Comparison of ENCODE assay signal across 6 fruit fly cellular contexts in genomic region chrX:8588607-8589171, dm6.
TF ChIP-seq lines count a peak whose summit lies in the region.

CG12081 (plus strand) TSS chrX:8588811.

- TF ChIP-seq CTCF in S2 (optimal IDR thresholded peaks at IDR 0.05; lab: Kevin White, UChicago) = peak; percentile 22 to 26
- TF ChIP-seq CTCF in whole organism, embryonic (GFP tag; optimal IDR thresholded peaks at IDR 0.05; lab: Kevin White, UChicago) = peak; percentile 3

TF ChIP-seq in whole organism, adult, 20 proteins besides CTCF, POLR2A, EP300 and RAD21:
- TF ChIP-seq CG7101 (tag; optimal IDR thresholded peaks at IDR 0.05; lab: Kevin White, UChicago) (peak; percentile 11), CG5204 (GFP tag; optimal IDR thresholded peaks at IDR 0.05; lab: Kevin White, UChicago) (no peak), pad (GFP tag; optimal IDR thresholded peaks at IDR 0.05; lab: Kevin White, UChicago) (no peak), CG11617 (GFP tag; optimal IDR thresholded peaks at IDR 0.05; lab: Kevin White, UChicago) (no peak), Hr96 (GFP tag; optimal IDR thresholded peaks at IDR 0.05; lab: Kevin White, UChicago) (no peak), CG14711 (tag; optimal IDR thresholded peaks at IDR 0.05; lab: Kevin White, UChicago) (peak; percentile 25), CG33017 (tag; optimal IDR thresholded peaks at IDR 0.05; lab: Kevin White, UChicago) (no peak), CG1620 (GFP tag; optimal IDR thresholded peaks at IDR 0.05; lab: Kevin White, UChicago) (peak; percentile 30), bab1 (GFP tag; optimal IDR thresholded peaks at IDR 0.05; lab: Kevin White, UChicago) (peak; percentile 50), Clk (GFP tag; optimal IDR thresholded peaks at IDR 0.05; lab: Kevin White, UChicago) (no peak), cic (GFP tag; optimal IDR thresholded peaks at IDR 0.05; lab: Kevin White, UChicago) (no peak), tj (GFP tag; optimal IDR thresholded peaks at IDR 0.05; lab: Kevin White, UChicago) (no peak), Mnt (GFP tag; optimal IDR thresholded peaks at IDR 0.05; lab: Kevin White, UChicago) (peak; percentile 51), CG7045 (GFP tag; optimal IDR thresholded peaks at IDR 0.05; lab: Kevin White, UChicago) (no peak)

TF ChIP-seq in whole organism, embryonic, 481 proteins besides CTCF, POLR2A, EP300 and RAD21 (continues in another document):
- TF ChIP-seq yki (optimal IDR thresholded peaks at IDR 0.05; lab: Kevin White, UChicago) = no peak
- no peak for TF ChIP-seq scrt (GFP tag; optimal IDR thresholded peaks at IDR 0.05; lab: Kevin White, UChicago)
- no peak for TF ChIP-seq CG1647 (GFP tag; optimal IDR thresholded peaks at IDR 0.05; lab: Kevin White, UChicago)
- TF ChIP-seq sima (GFP tag; optimal IDR thresholded peaks at IDR 0.05; lab: Kevin White, UChicago) = no peak
- TF ChIP-seq CG9876 (GFP tag; optimal IDR thresholded peaks at IDR 0.05; lab: Kevin White, UChicago) = no peak
- TF ChIP-seq CG11504 (tag; optimal IDR thresholded peaks at IDR 0.05; lab: Kevin White, UChicago) = no peak
- peak; percentile 78 for TF ChIP-seq Elba2 (GFP tag; optimal IDR thresholded peaks at IDR 0.05; lab: Kevin White, UChicago)
- no peak for TF ChIP-seq shn (GFP tag; optimal IDR thresholded peaks at IDR 0.05; lab: Kevin White, UChicago)
- TF ChIP-seq CG17612 (GFP tag; IDR thresholded peaks at IDR 0.05; lab: Robert Waterston, UW) = no peak
- TF ChIP-seq CG15073 (GFP tag; optimal IDR thresholded peaks at IDR 0.05; lab: Kevin White, UChicago) = no peak
- no peak for TF ChIP-seq dati (GFP tag; IDR thresholded peaks at IDR 0.05; lab: Robert Waterston, UW)
- no peak for TF ChIP-seq wek (GFP tag; optimal IDR thresholded peaks at IDR 0.05; lab: Kevin White, UChicago)
- no peak for TF ChIP-seq CG9437 (GFP tag; optimal IDR thresholded peaks at IDR 0.05; lab: Kevin White, UChicago)
- TF ChIP-seq tgo (GFP tag; IDR thresholded peaks at IDR 0.05; lab: Robert Waterston, UW) = no peak
- TF ChIP-seq CG9215 (GFP tag; IDR thresholded peaks at IDR 0.05; lab: Robert Waterston, UW) = no peak
- TF ChIP-seq dmrt99B (tag; optimal IDR thresholded peaks at IDR 0.05; lab: Kevin White, UChicago) = no peak
- TF ChIP-seq CG18262 (tag; optimal IDR thresholded peaks at IDR 0.05; lab: Kevin White, UChicago) = no peak
- TF ChIP-seq ind (GFP tag; optimal IDR thresholded peaks at IDR 0.05; lab: Kevin White, UChicago) = no peak
- TF ChIP-seq CG8290 (GFP tag; optimal IDR thresholded peaks at IDR 0.05; lab: Kevin White, UChicago) = peak; percentile 52
- peak; percentile 18 to 78 for TF ChIP-seq CG8290 (tag; optimal IDR thresholded peaks at IDR 0.05; lab: Kevin White, UChicago)
- no peak for TF ChIP-seq CG18599 (GFP tag; optimal IDR thresholded peaks at IDR 0.05; lab: Kevin White, UChicago)

TF ChIP-seq in whole organism, prepupa, 60 proteins besides CTCF, POLR2A, EP300 and RAD21:
- TF ChIP-seq spab (GFP tag; optimal IDR thresholded peaks at IDR 0.05; lab: Kevin White, UChicago) (no peak), CG7368 (GFP tag; optimal IDR thresholded peaks at IDR 0.05; lab: Kevin White, UChicago) (no peak), esn (GFP tag; optimal IDR thresholded peaks at IDR 0.05; lab: Kevin White, UChicago) (peak; percentile 24), Ets96B (tag; optimal IDR thresholded peaks at IDR 0.05; lab: Kevin White, UChicago) (no peak), vri (GFP tag; optimal IDR thresholded peaks at IDR 0.05; lab: Kevin White, UChicago) (no peak), CG6854 (GFP tag; optimal IDR thresholded peaks at IDR 0.05; lab: Kevin White, UChicago) (no peak), achi (GFP tag; optimal IDR thresholded peaks at IDR 0.05; lab: Kevin White, UChicago) (peak; percentile 46), Smox (GFP tag; optimal IDR thresholded peaks at IDR 0.05; lab: Kevin White, UChicago) (no peak), fkh (GFP tag; optimal IDR thresholded peaks at IDR 0.05; lab: Kevin White, UChicago) (peak; percentile 48), lz (GFP tag; optimal IDR thresholded peaks at IDR 0.05; lab: Kevin White, UChicago) (peak; percentile 19), fd59A (GFP tag; optimal IDR thresholded peaks at IDR 0.05; lab: Kevin White, UChicago) (no peak), CG6163 (GFP tag; IDR thresholded peaks at IDR 0.05; lab: Robert Waterston, UW) (0 out of 3 replicates have a peak, but pooled peaks have one; percentile 7), CG31627 (GFP tag; optimal IDR thresholded peaks at IDR 0.05; lab: Kevin White, UChicago) (no peak), Sox14 (GFP tag; optimal IDR thresholded peaks at IDR 0.05; lab: Kevin White, UChicago) (peak; percentile 54), net (GFP tag; optimal IDR thresholded peaks at IDR 0.05; lab: Kevin White, UChicago) (no peak), Eip78C (GFP tag; lab: Kevin White, UChicago) (peak; percentile 44), CG1621 (tag; optimal IDR thresholded peaks at IDR 0.05; lab: Kevin White, UChicago) (no peak), CG34406 (GFP tag; optimal IDR thresholded peaks at IDR 0.05; lab: Kevin White, UChicago) (no peak), CG10669 (GFP tag; optimal IDR thresholded peaks at IDR 0.05; lab: Kevin White, UChicago) (no peak)

TF ChIP-seq in whole organism, pupa, 21 proteins besides CTCF, POLR2A, EP300 and RAD21:
- no peak for TF ChIP-seq CG12605 (GFP tag; IDR thresholded peaks at IDR 0.05; lab: Robert Waterston, UW)
- TF ChIP-seq D1 (tag; optimal IDR thresholded peaks at IDR 0.05; lab: Kevin White, UChicago) = no peak
- no peak for TF ChIP-seq CG13204 (GFP tag; optimal IDR thresholded peaks at IDR 0.05; lab: Kevin White, UChicago)
- no peak for TF ChIP-seq Pif1B (GFP tag; optimal IDR thresholded peaks at IDR 0.05; lab: Kevin White, UChicago)
- TF ChIP-seq CG14655 (GFP tag; optimal IDR thresholded peaks at IDR 0.05; lab: Kevin White, UChicago) = no peak
- 0 out of 3 replicates have a peak, but pooled peaks have one; percentile 21 for TF ChIP-seq CG4496 (GFP tag; IDR thresholded peaks at IDR 0.05; lab: Robert Waterston, UW)

TF ChIP-seq in whole organism, wandering third instar larva, 38 proteins besides CTCF, POLR2A, EP300 and RAD21:
- peak; percentile 38 for TF ChIP-seq woc (GFP tag; optimal IDR thresholded peaks at IDR 0.05; lab: Kevin White, UChicago)
- TF ChIP-seq Abd-B (GFP tag; optimal IDR thresholded peaks at IDR 0.05; lab: Kevin White, UChicago) = no peak
- no peak for TF ChIP-seq Rel (GFP tag; optimal IDR thresholded peaks at IDR 0.05; lab: Kevin White, UChicago)
- peak; percentile 35 for TF ChIP-seq Rel (tag; optimal IDR thresholded peaks at IDR 0.05; lab: Kevin White, UChicago)
- no peak for TF ChIP-seq dmrt93B (GFP tag; optimal IDR thresholded peaks at IDR 0.05; lab: Kevin White, UChicago)
- peak; percentile 2 for TF ChIP-seq fru (GFP tag; optimal IDR thresholded peaks at IDR 0.05; lab: Kevin White, UChicago)
- no peak for TF ChIP-seq dsf (GFP tag; optimal IDR thresholded peaks at IDR 0.05; lab: Kevin White, UChicago; ENCODE audit: borderline replicate concordance)
- TF ChIP-seq lola (GFP tag; optimal IDR thresholded peaks at IDR 0.05; lab: Kevin White, UChicago) = no peak
- no peak for TF ChIP-seq Hr83 (GFP tag; optimal IDR thresholded peaks at IDR 0.05; lab: Kevin White, UChicago; ENCODE audit: poor library complexity, severe bottlenecking)
- TF ChIP-seq h (GFP tag; optimal IDR thresholded peaks at IDR 0.05; lab: Kevin White, UChicago) = peak; percentile 23
- TF ChIP-seq jim (GFP tag; optimal IDR thresholded peaks at IDR 0.05; lab: Kevin White, UChicago) = no peak
- TF ChIP-seq HLH106 (tag; optimal IDR thresholded peaks at IDR 0.05; lab: Kevin White, UChicago) = peak; percentile 18
- peak; percentile 6 for TF ChIP-seq Sp1 (GFP tag; optimal IDR thresholded peaks at IDR 0.05; lab: Kevin White, UChicago)
- TF ChIP-seq brk (GFP tag; optimal IDR thresholded peaks at IDR 0.05; lab: Kevin White, UChicago) = no peak
- TF ChIP-seq rgr (GFP tag; optimal IDR thresholded peaks at IDR 0.05; lab: Kevin White, UChicago) = peak; percentile 16
- TF ChIP-seq Hnf4 (GFP tag; optimal IDR thresholded peaks at IDR 0.05; lab: Kevin White, UChicago) = no peak
- TF ChIP-seq Myc (optimal IDR thresholded peaks at IDR 0.05; lab: Kevin White, UChicago) = no peak
- TF ChIP-seq N (GFP tag; optimal IDR thresholded peaks at IDR 0.05; lab: Kevin White, UChicago) = peak; percentile 80
